Fruit fly (Drosophila melanogaster) whole organism, embryonic: ENCODE measurements around the gene TbCMF46.

Experiments used
- Aef1 ChIP-seq: fragments of 200-800 bp; sonication (Bioruptor generic); IDR thresholded peaks from 3 replicates; pipeline ENCODE4 v1.3.6; 2022; ENCODE audit warnings: missing biosample characterization, missing genetic modification characterization
- Bgb ChIP-seq: fragments of 200-800 bp; sonication (Bioruptor generic); IDR thresholded peaks from 2 replicates; pipeline ENCODE4 v1.3.6; 2022; ENCODE audit warnings: missing biosample characterization, missing genetic modification characterization; ENCODE audit not compliant: partially characterized antibody
- CG1024 ChIP-seq: fragments of 200-800 bp; sonication (Bioruptor generic); IDR thresholded peaks from 2 replicates; pipeline ENCODE4 v1.3.6; 2022; ENCODE audit warnings: missing biosample characterization, missing genetic modification characterization
- CG11085 ChIP-seq: fragments of 200-800 bp; sonication (Bioruptor generic); IDR thresholded peaks from 2 replicates; pipeline ENCODE4 v1.3.6; 2022; ENCODE audit warnings: missing biosample characterization, missing genetic modification characterization
- CG11093 ChIP-seq: fragments of 200-800 bp; sonication (Bioruptor generic); IDR thresholded peaks from 3 replicates; pipeline ENCODE4 v1.3.6; 2022; ENCODE audit warnings: missing biosample characterization, missing genetic modification characterization
- CG11696 ChIP-seq: fragments of 200-800 bp; sonication (Bioruptor generic); IDR thresholded peaks from 2 replicates; pipeline ENCODE4 v1.3.6; 2022; ENCODE audit warnings: missing biosample characterization, missing genetic modification characterization
- CG12219 ChIP-seq: fragments of 200-800 bp; sonication (Bioruptor generic); optimal IDR thresholded peaks from 3 replicates; lab custom pipeline; 2018; ENCODE audit warnings: missing biosample characterization, mild to moderate bottlenecking, missing genetic modification characterization
- CG15601 ChIP-seq: fragments of 200-800 bp; sonication (Bioruptor generic); optimal IDR thresholded peaks from 3 replicates; lab custom pipeline; 2019; ENCODE audit warnings: missing biosample characterization, mild to moderate bottlenecking, missing genetic modification characterization, moderate library complexity
- CG16813 ChIP-seq: fragments of 200-800 bp; sonication (Bioruptor generic); IDR thresholded peaks from 3 replicates; pipeline ENCODE4 v1.3.6; 2022; ENCODE audit warnings: missing biosample characterization, missing genetic modification characterization; ENCODE audit not compliant: partially characterized antibody
- CG17186 ChIP-seq: fragments of 200-800 bp; sonication (Bioruptor generic); optimal IDR thresholded peaks from 3 replicates; lab custom pipeline; 2017; ENCODE audit warnings: missing biosample characterization, missing genetic modification reagents, missing genetic modification characterization
- CG18476 ChIP-seq: fragments of 200-800 bp; sonication (Bioruptor generic); optimal IDR thresholded peaks from 2 replicates; lab custom pipeline; 2016; ENCODE audit warnings: missing biosample characterization, mild to moderate bottlenecking, missing genetic modification characterization
- CG18764 ChIP-seq: fragments of 200-800 bp; sonication (Bioruptor generic); optimal IDR thresholded peaks from 3 replicates; lab custom pipeline; 2016; ENCODE audit warnings: missing biosample characterization, missing genetic modification characterization
- CG2129 ChIP-seq: fragments of 200-800 bp; sonication (Bioruptor generic); IDR thresholded peaks from 2 replicates; pipeline ENCODE4 v1.3.6; 2022; ENCODE audit warnings: missing biosample characterization, missing genetic modification characterization; ENCODE audit not compliant: partially characterized antibody
- CG32767 ChIP-seq: fragments of 200-800 bp; sonication (Bioruptor generic); IDR thresholded peaks from 2 replicates; pipeline ENCODE4 v1.3.6; 2022; ENCODE audit warnings: missing biosample characterization, missing genetic modification characterization
- CG33557 ChIP-seq: fragments of 200-800 bp; sonication (Bioruptor generic); optimal IDR thresholded peaks from 2 replicates; lab custom pipeline; 2019; ENCODE audit warnings: missing biosample characterization, mild to moderate bottlenecking, missing genetic modification characterization, moderate library complexity
- CG5180 ChIP-seq: fragments of 200-800 bp; sonication (Bioruptor generic); optimal IDR thresholded peaks from 3 replicates; lab custom pipeline; 2017; ENCODE audit warnings: missing biosample characterization, missing genetic modification characterization, mild to moderate bottlenecking, moderate library complexity, missing genetic modification reagents
- CG7963 ChIP-seq: fragments of 200-800 bp; sonication (Bioruptor generic); IDR thresholded peaks from 3 replicates; pipeline ENCODE4 v1.3.6; 2022; ENCODE audit warnings: missing biosample characterization, missing genetic modification characterization; ENCODE audit not compliant: partially characterized antibody
- CG8281 ChIP-seq: fragments of 200-800 bp; sonication (Bioruptor generic); optimal IDR thresholded peaks from 2 replicates; lab custom pipeline; 2018; ENCODE audit warnings: missing biosample characterization, mild to moderate bottlenecking, missing genetic modification characterization, moderate library complexity
- CkIIα-i1 ChIP-seq: fragments of 200-800 bp; sonication (Bioruptor generic); IDR thresholded peaks from 2 replicates; pipeline ENCODE4 v1.3.6; 2022; ENCODE audit warnings: missing biosample characterization, missing genetic modification characterization
- Doc3 ChIP-seq: fragments of 200-800 bp; sonication (Bioruptor generic); IDR thresholded peaks from 3 replicates; pipeline ENCODE4 v1.3.6; 2022; ENCODE audit warnings: missing biosample characterization, missing genetic modification characterization; ENCODE audit not compliant: partially characterized antibody
- Lhr ChIP-seq: fragments of 200-800 bp; sonication (Bioruptor generic); optimal IDR thresholded peaks from 3 replicates; lab custom pipeline; 2017; ENCODE audit warnings: mild to moderate bottlenecking, missing biosample characterization, missing genetic modification reagents, missing genetic modification characterization
- Meics ChIP-seq: fragments of 200-800 bp; sonication (Bioruptor generic); optimal IDR thresholded peaks from 2 replicates; lab custom pipeline; 2017; ENCODE audit warnings: missing biosample characterization, mild to moderate bottlenecking, missing genetic modification characterization
- Neu2 ChIP-seq: fragments of 200-800 bp; sonication (Bioruptor generic); optimal IDR thresholded peaks from 3 replicates; lab custom pipeline; 2016; ENCODE audit warnings: missing biosample characterization, missing genetic modification characterization, borderline replicate concordance
- Ravus ChIP-seq: fragments of 200-800 bp; sonication (Bioruptor generic); IDR thresholded peaks from 2 replicates; pipeline ENCODE4 v1.3.6; 2022; ENCODE audit warnings: missing biosample characterization, missing genetic modification characterization
- Trl ChIP-seq, 3 experiments: fragments of >200 bp in 2 of 3; fragments of 200-800 bp in 1 of 3; sonication (Bioruptor generic) in 1 of 3; optimal IDR thresholded peaks; 2 replicates in 1 of 3; 3 replicates in 2 of 3; lab custom pipeline; 2016 to 2017; ENCODE audit warnings: missing biosample characterization in 1 of 3, missing genetic modification characterization in 1 of 3
- ac ChIP-seq: fragments of 200-800 bp; sonication (Bioruptor generic); optimal IDR thresholded peaks from 3 replicates; lab custom pipeline; 2017; ENCODE audit warnings: missing biosample characterization, mild to moderate bottlenecking, missing genetic modification characterization
- al ChIP-seq: fragments of 200-800 bp; sonication (Bioruptor generic); IDR thresholded peaks from 2 replicates; pipeline ENCODE4 v1.3.6; 2022; ENCODE audit warnings: missing biosample characterization, missing genetic modification characterization
- az2 ChIP-seq: fragments of 200-800 bp; sonication (Bioruptor generic); optimal IDR thresholded peaks from 3 replicates; lab custom pipeline; 2016; ENCODE audit warnings: missing biosample characterization, missing genetic modification characterization
- bowl ChIP-seq: fragments of 200-800 bp; sonication (Bioruptor generic); IDR thresholded peaks from 2 replicates; pipeline ENCODE4 v1.3.6; 2022; ENCODE audit warnings: missing biosample characterization, missing genetic modification characterization
- cas ChIP-seq: fragments of 200-800 bp; sonication (Bioruptor generic); IDR thresholded peaks from 2 replicates; pipeline ENCODE4 v1.3.6; 2022; ENCODE audit warnings: missing biosample characterization, missing genetic modification characterization
- caup ChIP-seq: fragments of 200-800 bp; sonication (Bioruptor generic); optimal IDR thresholded peaks from 3 replicates; lab custom pipeline; 2017; ENCODE audit warnings: missing biosample characterization, mild to moderate bottlenecking, missing genetic modification characterization, moderate library complexity; ENCODE audit not compliant: severe bottlenecking
- chn ChIP-seq: fragments of 200-800 bp; sonication (Bioruptor generic); optimal IDR thresholded peaks from 2 replicates; lab custom pipeline; 2016; ENCODE audit warnings: missing biosample characterization, missing genetic modification characterization
- ci ChIP-seq: fragments of 200-800 bp; sonication (Bioruptor generic); IDR thresholded peaks from 3 replicates; pipeline ENCODE4 v1.3.6; 2022; ENCODE audit warnings: missing biosample characterization, missing genetic modification characterization
- corto ChIP-seq: fragments of 200-800 bp; sonication (Bioruptor generic); optimal IDR thresholded peaks from 2 replicates; lab custom pipeline; 2016; ENCODE audit warnings: missing biosample characterization, mild to moderate bottlenecking, missing genetic modification characterization, moderate library complexity
- croc ChIP-seq: fragments of 200-800 bp; sonication (Bioruptor generic); conservative IDR thresholded peaks from 3 replicates; pipeline ENCODE4 v1.3.6; 2022; ENCODE audit warnings: missing biosample characterization, missing genetic modification characterization
- dati ChIP-seq: fragments of 200-800 bp; sonication (Bioruptor generic); IDR thresholded peaks from 2 replicates; pipeline ENCODE4 v1.3.6; 2022; ENCODE audit warnings: missing biosample characterization, missing genetic modification characterization
- fd96Cb ChIP-seq: fragments of 200-800 bp; sonication (Bioruptor generic); optimal IDR thresholded peaks from 2 replicates; lab custom pipeline; 2018; ENCODE audit warnings: missing biosample characterization, mild to moderate bottlenecking, missing genetic modification characterization, moderate library complexity
- fu2 ChIP-seq: fragments of 200-800 bp; sonication (Bioruptor generic); optimal IDR thresholded peaks from 2 replicates; lab custom pipeline; 2016; ENCODE audit warnings: missing biosample characterization, missing genetic modification characterization
- ind ChIP-seq: fragments of 200-800 bp; sonication (Bioruptor generic); optimal IDR thresholded peaks from 3 replicates; lab custom pipeline; 2016; ENCODE audit warnings: missing biosample characterization, missing genetic modification characterization
- lov ChIP-seq, 2 experiments: fragments of 200-800 bp in 1 of 2; fragments of >200 bp in 1 of 2; sonication (Bioruptor generic) in 1 of 2; IDR thresholded peaks in 1 of 2; optimal IDR thresholded peaks in 1 of 2; 2 replicates in 1 of 2; 3 replicates in 1 of 2; pipeline versions ENCODE4 v1.3.6 to Lab custom; 2017 to 2022; ENCODE audit warnings: missing biosample characterization in 1 of 2, missing genetic modification characterization in 1 of 2
- pb ChIP-seq: fragments of 200-800 bp; sonication (Bioruptor generic); optimal IDR thresholded peaks from 3 replicates; lab custom pipeline; 2016; ENCODE audit warnings: missing biosample characterization, missing genetic modification characterization
- pum ChIP-seq: fragments of 200-800 bp; sonication (Bioruptor generic); optimal IDR thresholded peaks from 2 replicates; lab custom pipeline; 2016; ENCODE audit warnings: missing biosample characterization, missing genetic modification characterization
- sisA ChIP-seq: fragments of 200-800 bp; sonication (Bioruptor generic); IDR thresholded peaks from 2 replicates; pipeline ENCODE4 v1.3.6; 2022; ENCODE audit warnings: missing biosample characterization, missing genetic modification characterization
- tap ChIP-seq: fragments of 200-800 bp; optimal IDR thresholded peaks from 3 replicates; lab custom pipeline; 2019; ENCODE audit warnings: missing biosample characterization, mild to moderate bottlenecking, missing genetic modification characterization, moderate library complexity
- ttk ChIP-seq: fragments of 200-800 bp; sonication (Bioruptor generic); IDR thresholded peaks from 2 replicates; pipeline ENCODE4 v2.1.2; 2022; ENCODE audit warnings: missing biosample characterization, missing genetic modification characterization
- unc-4 ChIP-seq: fragments of 200-800 bp; sonication (Bioruptor generic); IDR thresholded peaks from 2 replicates; pipeline ENCODE4 v1.3.6; 2022; ENCODE audit warnings: missing biosample characterization, missing genetic modification characterization; ENCODE audit not compliant: partially characterized antibody
- vnd ChIP-seq: fragments of 200-800 bp; sonication (Bioruptor generic); IDR thresholded peaks from 3 replicates; pipeline ENCODE4 v1.3.6; 2022; ENCODE audit warnings: missing biosample characterization, missing genetic modification characterization; ENCODE audit not compliant: partially characterized antibody
- wek ChIP-seq: fragments of 200-800 bp; sonication (Bioruptor generic); optimal IDR thresholded peaks from 3 replicates; lab custom pipeline; 2018; ENCODE audit warnings: missing biosample characterization, mild to moderate bottlenecking, missing genetic modification characterization, moderate library complexity
- zfh1 ChIP-seq: fragments of 200-800 bp; sonication (Bioruptor generic); IDR thresholded peaks from 3 replicates; pipeline ENCODE4 v1.3.6; 2022; ENCODE audit warnings: missing biosample characterization, missing genetic modification characterization

The TbCMF46 gene

DNA sequence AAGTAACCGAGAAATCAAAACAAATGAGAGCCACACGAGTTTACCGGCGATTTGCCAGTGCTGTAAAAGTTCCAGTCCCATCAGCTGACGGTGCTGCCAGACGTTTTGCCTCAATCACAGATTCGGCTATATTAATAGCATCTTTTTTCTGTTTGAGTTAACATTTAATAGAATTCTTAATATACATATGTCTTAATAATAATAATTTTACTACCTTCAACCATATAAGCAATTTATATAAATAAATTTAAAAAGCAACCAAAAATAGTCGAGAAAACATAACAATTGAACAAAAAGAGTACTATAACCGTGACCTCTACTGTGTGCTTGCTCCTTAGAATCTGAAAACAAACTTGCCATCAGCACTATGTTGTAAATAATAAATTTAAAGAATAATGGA is 29.5 kb upstream of the TbCMF46 start, which contains the start of the genes CG13126 and CG4709 (continued):
- TF ChIP-seq Neu2 (no peak), Doc3 (no peak), CG18764 (GFP tag; lab: Kevin White, UChicago) (peak; percentile 86), Aef1 (GFP tag; lab: Robert Waterston, UW) (peak; percentile 81), Bgb (GFP tag; lab: Robert Waterston, UW) (no peak), fd96Cb (tag; lab: Kevin White, UChicago) (peak; percentile 91), CG5180 (peak; percentile 71), Meics (peak; percentile 93), CG17186 (GFP tag; lab: Kevin White, UChicago) (peak; percentile 19), corto (peak; percentile 82), ttk (GFP tag; lab: Robert Waterston, UW) (peak; percentile 89), croc (GFP tag; lab: Robert Waterston, UW) (peak; percentile 87), az2 (GFP tag; lab: Kevin White, UChicago) (peak; percentile 92), CG33557 (peak; percentile 87), CG8281 (tag; lab: Kevin White, UChicago) (peak; percentile 76), lov (optimal IDR thresholded peaks at IDR 0.05; lab: Kevin White, UChicago) (no peak), lov (GFP tag; IDR thresholded peaks at IDR 0.05; lab: Robert Waterston, UW) (peak; percentile 68; the same call in 2 of the 3 replicates), vnd (GFP tag; lab: Robert Waterston, UW) (no peak), al (GFP tag; lab: Robert Waterston, UW) (peak; percentile 78), Lhr (peak; percentile 79), unc-4 (GFP tag; lab: Robert Waterston, UW) (0 out of 2 replicates have a peak, but pooled peaks have one; percentile 25), CG15601 (tag; lab: Kevin White, UChicago) (peak; percentile 90), tap (peak; percentile 92), wek (GFP tag; lab: Kevin White, UChicago) (no peak), sisA (peak; percentile 79), CG16813 (GFP tag; lab: Robert Waterston, UW) (no peak), CG32767 (GFP tag; lab: Robert Waterston, UW) (peak; percentile 88), ac (peak; percentile 39), caup (peak; percentile 90), bowl (GFP tag; lab: Robert Waterston, UW) (peak; percentile 49; the same call in 1 of the 2 replicates), ci (peak; percentile 86), CG7963 (GFP tag; lab: Robert Waterston, UW) (no peak), CG11085 (GFP tag; lab: Robert Waterston, UW) (peak; percentile 77), CkIIα-i1 (no peak), cas (peak; percentile 72), dati (peak; percentile 10; the same call in 1 of the 2 replicates), Trl (optimal IDR thresholded peaks at IDR 0.05; lab: Kevin White, UChicago) (no peak), Trl (GFP tag; optimal IDR thresholded peaks at IDR 0.05; lab: Kevin White, UChicago) (peak; percentile 40), CG11696 (GFP tag; lab: Robert Waterston, UW) (peak; percentile 100), pum (GFP tag; lab: Kevin White, UChicago) (peak; percentile 40), CG2129 (GFP tag; lab: Robert Waterston, UW) (no peak), Ravus (GFP tag; lab: Robert Waterston, UW) (peak; percentile 67), CG11093 (GFP tag; lab: Robert Waterston, UW) (peak; percentile 85), CG1024 (GFP tag; lab: Robert Waterston, UW) (peak; percentile 66; the same call in 1 of the 2 replicates), fu2 (GFP tag; lab: Kevin White, UChicago) (peak; percentile 5), ind (GFP tag; lab: Kevin White, UChicago) (peak; percentile 91), zfh1 (peak; percentile 90), pb (GFP tag; lab: Kevin White, UChicago) (no peak), CG18476 (peak; percentile 81), CG12219 (GFP tag; lab: Kevin White, UChicago) (peak; percentile 70), chn (peak; percentile 51)
